Fruit fly (Drosophila melanogaster) whole organism, embryonic: ENCODE measurements around the gene Prosbeta2R2.

Experiments used
- Atf6 ChIP-seq: fragments of 200-800 bp; sonication (Bioruptor generic); IDR thresholded peaks from 2 replicates; pipeline ENCODE4 v1.3.6; 2022; ENCODE audit warnings: missing biosample characterization, missing genetic modification characterization
- B-H2 ChIP-seq: fragments of 200-800 bp; sonication (Bioruptor generic); optimal IDR thresholded peaks from 2 replicates; lab custom pipeline; 2018; ENCODE audit warnings: missing biosample characterization, mild to moderate bottlenecking, missing genetic modification characterization
- BtbVII ChIP-seq: fragments of 200-800 bp; sonication (Bioruptor generic); optimal IDR thresholded peaks from 3 replicates; lab custom pipeline; 2017; ENCODE audit warnings: missing biosample characterization, mild to moderate bottlenecking, missing genetic modification characterization
- CG11093 ChIP-seq: fragments of 200-800 bp; sonication (Bioruptor generic); IDR thresholded peaks from 3 replicates; pipeline ENCODE4 v1.3.6; 2022; ENCODE audit warnings: missing biosample characterization, missing genetic modification characterization
- CG12942 ChIP-seq: fragments of 200-800 bp; sonication (Bioruptor generic); optimal IDR thresholded peaks from 3 replicates; lab custom pipeline; 2016; ENCODE audit warnings: missing biosample characterization, missing genetic modification characterization
- CG13287 ChIP-seq: fragments of 200-800 bp; sonication (Bioruptor generic); IDR thresholded peaks from 2 replicates; pipeline ENCODE4 v1.3.6; 2022; ENCODE audit warnings: missing biosample characterization, missing genetic modification characterization; ENCODE audit not compliant: partially characterized antibody
- CG15514 ChIP-seq: fragments of 200-800 bp; sonication (Bioruptor generic); optimal IDR thresholded peaks from 3 replicates; lab custom pipeline; 2017; ENCODE audit warnings: missing biosample characterization, missing genetic modification characterization, mild to moderate bottlenecking, moderate library complexity, missing genetic modification reagents
- CG15696 ChIP-seq: fragments of 200-800 bp; sonication (Bioruptor generic); optimal IDR thresholded peaks from 2 replicates; lab custom pipeline; 2019; ENCODE audit warnings: missing biosample characterization, mild to moderate bottlenecking, missing genetic modification characterization, moderate library complexity
- CG16815 ChIP-seq: fragments of 200-800 bp; sonication (Bioruptor generic); optimal IDR thresholded peaks from 3 replicates; lab custom pipeline; 2017; ENCODE audit warnings: missing biosample characterization, mild to moderate bottlenecking, missing genetic modification characterization
- CG17568 ChIP-seq: fragments of 200-800 bp; sonication (Bioruptor generic); optimal IDR thresholded peaks from 2 replicates; lab custom pipeline; 2018; ENCODE audit warnings: missing biosample characterization, mild to moderate bottlenecking, missing genetic modification characterization, moderate library complexity
- CG17802 ChIP-seq: fragments of 200-800 bp; sonication (Bioruptor generic); optimal IDR thresholded peaks from 2 replicates; lab custom pipeline; 2018; ENCODE audit warnings: missing biosample characterization, mild to moderate bottlenecking, missing genetic modification characterization, moderate library complexity
- CG3281 ChIP-seq: fragments of 200-800 bp; sonication (Bioruptor generic); optimal IDR thresholded peaks from 3 replicates; lab custom pipeline; 2017; ENCODE audit warnings: missing biosample characterization, mild to moderate bottlenecking, missing genetic modification characterization
- CG34224 ChIP-seq: fragments of 200-800 bp; sonication (Bioruptor generic); IDR thresholded peaks from 3 replicates; pipeline ENCODE4 v1.3.6; 2022; ENCODE audit warnings: missing biosample characterization, missing genetic modification characterization; ENCODE audit not compliant: partially characterized antibody
- CG4617 ChIP-seq: fragments of 200-800 bp; sonication (Bioruptor generic); optimal IDR thresholded peaks from 3 replicates; lab custom pipeline; 2016; ENCODE audit warnings: missing biosample characterization, missing genetic modification characterization, borderline replicate concordance
- CG6272 ChIP-seq: fragments of 200-800 bp; sonication (Bioruptor generic); IDR thresholded peaks from 2 replicates; pipeline ENCODE4 v1.3.6; 2022; ENCODE audit warnings: missing biosample characterization, missing genetic modification characterization
- CG6791 ChIP-seq: fragments of 200-800 bp; sonication (Bioruptor generic); IDR thresholded peaks from 3 replicates; pipeline ENCODE4 v1.3.6; 2022; ENCODE audit warnings: missing biosample characterization, missing genetic modification characterization; ENCODE audit not compliant: partially characterized antibody
- CG8944 ChIP-seq: fragments of 200-800 bp; sonication (Bioruptor generic); optimal IDR thresholded peaks from 3 replicates; lab custom pipeline; 2016; ENCODE audit warnings: missing biosample characterization, missing genetic modification characterization
- CG9797 ChIP-seq: fragments of 200-800 bp; sonication (Bioruptor generic); optimal IDR thresholded peaks from 3 replicates; lab custom pipeline; 2018; ENCODE audit warnings: missing biosample characterization, mild to moderate bottlenecking, missing genetic modification characterization
- Dfd ChIP-seq, 2 experiments: fragments of >200 bp; optimal IDR thresholded peaks; 2 replicates each; lab custom pipeline; 2017; ENCODE audit warnings: missing biosample characterization in 2 of 2, missing genetic modification characterization in 2 of 2
- GATAe ChIP-seq: fragments of 200-800 bp; sonication (Bioruptor generic); conservative IDR thresholded peaks from 2 replicates; pipeline ENCODE4 v1.3.6; 2022; ENCODE audit warnings: missing biosample characterization, missing genetic modification characterization
- HmgD ChIP-seq: fragments of 200-800 bp; sonication (Bioruptor generic); optimal IDR thresholded peaks from 3 replicates; lab custom pipeline; 2016; ENCODE audit warnings: missing biosample characterization, missing genetic modification characterization
- Jarid2 ChIP-seq: fragments of 200-800 bp; sonication (Bioruptor generic); optimal IDR thresholded peaks from 3 replicates; lab custom pipeline; 2017; ENCODE audit warnings: mild to moderate bottlenecking, missing biosample characterization, missing genetic modification reagents, missing genetic modification characterization
- MESR4 ChIP-seq: fragments of 200-800 bp; sonication (Bioruptor generic); optimal IDR thresholded peaks from 2 replicates; lab custom pipeline; 2018; ENCODE audit warnings: missing biosample characterization, mild to moderate bottlenecking, missing genetic modification characterization, moderate library complexity
- Mes4 ChIP-seq: fragments of 200-800 bp; sonication (Bioruptor generic); optimal IDR thresholded peaks from 2 replicates; lab custom pipeline; 2016; ENCODE audit warnings: missing biosample characterization, missing genetic modification characterization
- Mrtf ChIP-seq: fragments of 200-800 bp; sonication (Bioruptor generic); IDR thresholded peaks from 3 replicates; pipeline ENCODE4 v1.3.6; 2022; ENCODE audit warnings: missing biosample characterization, missing genetic modification characterization
- NFAT ChIP-seq: fragments of 200-800 bp; sonication (Bioruptor generic); IDR thresholded peaks from 2 replicates; pipeline ENCODE4 v1.3.6; 2022; ENCODE audit warnings: missing biosample characterization, missing genetic modification characterization
- NK7.1 ChIP-seq: fragments of 200-800 bp; sonication (Bioruptor generic); optimal IDR thresholded peaks from 3 replicates; lab custom pipeline; 2016; ENCODE audit warnings: missing biosample characterization, missing genetic modification characterization
- Nf-YA ChIP-seq: fragments of 200-800 bp; sonication (Bioruptor generic); IDR thresholded peaks from 2 replicates; pipeline ENCODE4 v1.3.6; 2022; ENCODE audit warnings: missing biosample characterization, missing genetic modification characterization
- PHDP ChIP-seq: fragments of 200-800 bp; sonication (Bioruptor generic); optimal IDR thresholded peaks from 3 replicates; lab custom pipeline; 2018; ENCODE audit warnings: missing biosample characterization, mild to moderate bottlenecking, missing genetic modification characterization, moderate library complexity
- Trl ChIP-seq, 3 experiments: fragments of >200 bp in 2 of 3; fragments of 200-800 bp in 1 of 3; sonication (Bioruptor generic) in 1 of 3; optimal IDR thresholded peaks; 2 replicates in 1 of 3; 3 replicates in 2 of 3; lab custom pipeline; 2016 to 2017; ENCODE audit warnings: missing biosample characterization in 1 of 3, missing genetic modification characterization in 1 of 3
- YL-1 ChIP-seq: fragments of 200-800 bp; sonication (Bioruptor generic); optimal IDR thresholded peaks from 3 replicates; lab custom pipeline; 2017; ENCODE audit warnings: missing biosample characterization, mild to moderate bottlenecking, missing genetic modification characterization
- chinmo ChIP-seq: fragments of 200-800 bp; sonication (Bioruptor generic); IDR thresholded peaks from 4 replicates; pipeline ENCODE4 v1.3.6; 2022; ENCODE audit warnings: missing biosample characterization, missing genetic modification characterization; ENCODE audit not compliant: partially characterized antibody
- ci ChIP-seq: fragments of 200-800 bp; sonication (Bioruptor generic); IDR thresholded peaks from 3 replicates; pipeline ENCODE4 v1.3.6; 2022; ENCODE audit warnings: missing biosample characterization, missing genetic modification characterization
- crc ChIP-seq: fragments of 200-800 bp; sonication (Bioruptor generic); optimal IDR thresholded peaks from 2 replicates; lab custom pipeline; 2016; ENCODE audit warnings: missing biosample characterization, missing genetic modification characterization
- da ChIP-seq: fragments of 200-800 bp; sonication (Bioruptor generic); optimal IDR thresholded peaks from 2 replicates; lab custom pipeline; 2016; ENCODE audit warnings: missing biosample characterization, missing genetic modification characterization
- dpn ChIP-seq, 2 experiments: fragments of 200-800 bp; sonication (Bioruptor generic); optimal IDR thresholded peaks; 3 replicates each; lab custom pipeline; 2016; ENCODE audit warnings: missing biosample characterization in 2 of 2, missing genetic modification characterization in 2 of 2
- ems ChIP-seq: fragments of 200-800 bp; sonication (Bioruptor generic); optimal IDR thresholded peaks from 3 replicates; lab custom pipeline; 2016; ENCODE audit warnings: missing biosample characterization, missing genetic modification characterization
- ewg ChIP-seq: fragments of 200-800 bp; sonication (Bioruptor generic); optimal IDR thresholded peaks from 3 replicates; lab custom pipeline; 2017; ENCODE audit warnings: mild to moderate bottlenecking, missing biosample characterization, missing genetic modification reagents, missing genetic modification characterization
- grn ChIP-seq: fragments of 200-800 bp; sonication (Bioruptor generic); optimal IDR thresholded peaks from 3 replicates; lab custom pipeline; 2017; ENCODE audit warnings: missing biosample characterization, missing genetic modification characterization
- gsb ChIP-seq: fragments of 200-800 bp; sonication (Bioruptor generic); IDR thresholded peaks from 2 replicates; pipeline ENCODE4 v1.3.6; 2022; ENCODE audit warnings: missing biosample characterization, missing genetic modification characterization
- hb ChIP-seq: fragments of 200-800 bp; sonication (Bioruptor generic); IDR thresholded peaks from 3 replicates; pipeline ENCODE4 v1.3.6; 2022; ENCODE audit warnings: missing biosample characterization, missing genetic modification characterization; ENCODE audit not compliant: partially characterized antibody
- inv ChIP-seq: fragments of 200-800 bp; sonication (Bioruptor generic); IDR thresholded peaks from 2 replicates; pipeline ENCODE4 v1.3.6; 2022; ENCODE audit warnings: missing biosample characterization, missing genetic modification characterization; ENCODE audit not compliant: partially characterized antibody
- klu ChIP-seq: fragments of 200-800 bp; sonication (Bioruptor generic); IDR thresholded peaks from 2 replicates; pipeline ENCODE4 v1.3.6; 2022; ENCODE audit warnings: missing biosample characterization, missing genetic modification characterization
- odd ChIP-seq: fragments of 200-800 bp; sonication (Bioruptor generic); optimal IDR thresholded peaks from 2 replicates; lab custom pipeline; 2017; ENCODE audit warnings: missing biosample characterization, mild to moderate bottlenecking, missing genetic modification characterization
- wdn ChIP-seq: fragments of 200-800 bp; sonication (Bioruptor generic); IDR thresholded peaks from 2 replicates; pipeline ENCODE4 v1.3.6; 2022; ENCODE audit warnings: missing biosample characterization, missing genetic modification characterization
- zen ChIP-seq: fragments of 200-800 bp; sonication (Bioruptor generic); optimal IDR thresholded peaks from 3 replicates; lab custom pipeline; 2018; ENCODE audit warnings: missing biosample characterization, mild to moderate bottlenecking, missing genetic modification characterization, moderate library complexity
- zen2 ChIP-seq: fragments of 200-800 bp; sonication (Bioruptor generic); IDR thresholded peaks from 3 replicates; pipeline ENCODE4 v1.3.6; 2022; ENCODE audit warnings: missing biosample characterization, missing genetic modification characterization; ENCODE audit not compliant: partially characterized antibody
- zfh1 ChIP-seq: fragments of 200-800 bp; sonication (Bioruptor generic); IDR thresholded peaks from 3 replicates; pipeline ENCODE4 v1.3.6; 2022; ENCODE audit warnings: missing biosample characterization, missing genetic modification characterization

Prosbeta2R2 gene

dm6 chr3R:5211901-5212758 lies 7.2 kb downstream of the Prosbeta2R2 start (continued):
- TF ChIP-seq zen2 (GFP tag; lab: Robert Waterston, UW) (no peak), CG8944 (GFP tag; lab: Kevin White, UChicago) (peak; percentile 82), zen (tag; lab: Kevin White, UChicago) (peak; percentile 95), grn (GFP tag; lab: Kevin White, UChicago) (peak; percentile 51), NK7.1 (GFP tag; lab: Kevin White, UChicago) (peak; percentile 29), hb (GFP tag; lab: Robert Waterston, UW) (no peak), Dfd (GFP tag; optimal IDR thresholded peaks at IDR 0.05; lab: Kevin White, UChicago) (no peak), Trl (optimal IDR thresholded peaks at IDR 0.05; lab: Kevin White, UChicago) (no peak), Trl (GFP tag; optimal IDR thresholded peaks at IDR 0.05; lab: Kevin White, UChicago) (peak; percentile 84), zfh1 (GFP tag; lab: Robert Waterston, UW) (peak; percentile 92), CG17802 (tag; lab: Kevin White, UChicago) (peak; percentile 51), CG4617 (peak; percentile 27), CG11093 (GFP tag; lab: Robert Waterston, UW) (peak; percentile 41; the same call in 1 of the 3 replicates), CG16815 (GFP tag; lab: Kevin White, UChicago) (peak; percentile 90), CG15514 (GFP tag; lab: Kevin White, UChicago) (no peak), GATAe (no peak), HmgD (peak; percentile 14), MESR4 (GFP tag; lab: Kevin White, UChicago) (peak; percentile 6), CG9797 (GFP tag; lab: Kevin White, UChicago) (no peak), ewg (GFP tag; lab: Kevin White, UChicago) (peak; percentile 47), Nf-YA (GFP tag; lab: Robert Waterston, UW) (no peak), Jarid2 (GFP tag; lab: Kevin White, UChicago) (peak; percentile 13), PHDP (tag; lab: Kevin White, UChicago) (peak; percentile 8), NFAT (GFP tag; lab: Robert Waterston, UW) (no peak), gsb (GFP tag; lab: Robert Waterston, UW) (no peak), B-H2 (GFP tag; lab: Kevin White, UChicago) (no peak), CG13287 (GFP tag; lab: Robert Waterston, UW) (no peak), CG6272 (GFP tag; lab: Robert Waterston, UW) (peak; percentile 28; the same call in 1 of the 2 replicates), ci (GFP tag; lab: Robert Waterston, UW) (peak; percentile 81), inv (GFP tag; lab: Robert Waterston, UW) (no peak), BtbVII (GFP tag; lab: Kevin White, UChicago) (no peak), CG3281 (GFP tag; lab: Kevin White, UChicago) (no peak), crc (peak; percentile 41), ems (GFP tag; lab: Kevin White, UChicago) (peak; percentile 63), Mes4 (GFP tag; lab: Kevin White, UChicago) (peak; percentile 72), CG34224 (GFP tag; lab: Robert Waterston, UW) (no peak), YL-1 (GFP tag; lab: Kevin White, UChicago) (no peak), CG12942 (GFP tag; lab: Kevin White, UChicago) (peak; percentile 60), CG17568 (GFP tag; lab: Kevin White, UChicago) (peak; percentile 62), CG6791 (peak; percentile 43; the same call in 2 of the 3 replicates), chinmo (GFP tag; lab: Robert Waterston, UW) (no peak), da (GFP tag; lab: Kevin White, UChicago) (peak; percentile 34), klu (no peak), Atf6 (GFP tag; lab: Robert Waterston, UW) (no peak), odd (GFP tag; lab: Kevin White, UChicago) (peak; percentile 12), Mrtf (GFP tag; lab: Robert Waterston, UW) (peak; percentile 63; the same call in 1 of the 3 replicates), CG15696 (tag; lab: Kevin White, UChicago) (peak; percentile 99), wdn (GFP tag; lab: Robert Waterston, UW) (no peak), dpn (GFP tag; optimal IDR thresholded peaks at IDR 0.05; lab: Kevin White, UChicago) (peak; percentile 59 to 64)
